Fruit fly (Drosophila melanogaster) whole organism, embryonic: ENCODE results near the gene be.

ENCODE experiments used
- Blimp-1 ChIP-seq: fragments of 200-800 bp; sonication (Bioruptor generic); optimal IDR thresholded peaks from 3 replicates; lab custom pipeline; 2018; ENCODE audit warnings: missing biosample characterization, missing genetic modification characterization, mild to moderate bottlenecking, moderate library complexity, missing genetic modification reagents
- CG10209 ChIP-seq: fragments of 200-800 bp; sonication (Bioruptor generic); optimal IDR thresholded peaks from 3 replicates; lab custom pipeline; 2017; ENCODE audit warnings: missing biosample characterization, mild to moderate bottlenecking, missing genetic modification characterization, missing genetic modification reagents
- CG14710 ChIP-seq: fragments of 200-800 bp; sonication (Bioruptor generic); optimal IDR thresholded peaks from 3 replicates; lab custom pipeline; 2019; ENCODE audit warnings: missing biosample characterization, mild to moderate bottlenecking, missing genetic modification characterization, moderate library complexity
- CG15269 ChIP-seq: fragments of 200-800 bp; sonication (Bioruptor generic); optimal IDR thresholded peaks from 2 replicates; lab custom pipeline; 2018; ENCODE audit warnings: missing biosample characterization, mild to moderate bottlenecking, missing genetic modification characterization, moderate library complexity
- CG15696 ChIP-seq: fragments of 200-800 bp; sonication (Bioruptor generic); optimal IDR thresholded peaks from 2 replicates; lab custom pipeline; 2019; ENCODE audit warnings: missing biosample characterization, mild to moderate bottlenecking, missing genetic modification characterization, moderate library complexity
- CG1603 ChIP-seq: fragments of 200-800 bp; sonication (Bioruptor generic); optimal IDR thresholded peaks from 2 replicates; lab custom pipeline; 2019; ENCODE audit warnings: missing biosample characterization, mild to moderate bottlenecking, missing genetic modification characterization, moderate library complexity
- CG16813 ChIP-seq: fragments of 200-800 bp; sonication (Bioruptor generic); IDR thresholded peaks from 3 replicates; pipeline ENCODE4 v1.3.6; 2022; ENCODE audit warnings: missing biosample characterization, missing genetic modification characterization; ENCODE audit not compliant: partially characterized antibody
- CG17359 ChIP-seq: fragments of 200-800 bp; sonication (Bioruptor generic); optimal IDR thresholded peaks from 3 replicates; lab custom pipeline; 2018; ENCODE audit warnings: missing biosample characterization, mild to moderate bottlenecking, missing genetic modification characterization, moderate library complexity
- CG17385 ChIP-seq: fragments of 200-800 bp; sonication (Bioruptor generic); optimal IDR thresholded peaks from 3 replicates; lab custom pipeline; 2018; ENCODE audit warnings: missing biosample characterization, mild to moderate bottlenecking, missing genetic modification characterization
- CG2712 ChIP-seq: fragments of 200-800 bp; optimal IDR thresholded peaks from 3 replicates; lab custom pipeline; 2019; ENCODE audit warnings: missing biosample characterization, mild to moderate bottlenecking, missing genetic modification characterization, moderate library complexity
- CG2875 ChIP-seq: fragments of 200-800 bp; sonication (Bioruptor generic); optimal IDR thresholded peaks from 2 replicates; lab custom pipeline; 2017; ENCODE audit warnings: missing biosample characterization, mild to moderate bottlenecking, missing genetic modification characterization, missing genetic modification reagents
- CG30431 ChIP-seq: fragments of 200-800 bp; sonication (Bioruptor generic); optimal IDR thresholded peaks from 2 replicates; lab custom pipeline; 2017; ENCODE audit warnings: missing biosample characterization, missing genetic modification characterization
- CG33557 ChIP-seq: fragments of 200-800 bp; sonication (Bioruptor generic); optimal IDR thresholded peaks from 2 replicates; lab custom pipeline; 2019; ENCODE audit warnings: missing biosample characterization, mild to moderate bottlenecking, missing genetic modification characterization, moderate library complexity
- CG42726 ChIP-seq: fragments of 200-800 bp; sonication (Bioruptor generic); IDR thresholded peaks from 2 replicates; pipeline ENCODE4 v1.3.6; 2022; ENCODE audit warnings: missing biosample characterization, missing genetic modification characterization; ENCODE audit not compliant: partially characterized antibody
- CG4328 ChIP-seq: fragments of 200-800 bp; sonication (Bioruptor generic); optimal IDR thresholded peaks from 3 replicates; lab custom pipeline; 2017; ENCODE audit warnings: missing biosample characterization, missing genetic modification reagents, missing genetic modification characterization
- CG4707 ChIP-seq: fragments of 200-800 bp; sonication (Bioruptor generic); optimal IDR thresholded peaks from 2 replicates; lab custom pipeline; 2018; ENCODE audit warnings: missing biosample characterization, mild to moderate bottlenecking, missing genetic modification characterization, moderate library complexity
- CG6254 ChIP-seq: fragments of 200-800 bp; sonication (Bioruptor generic); optimal IDR thresholded peaks from 3 replicates; lab custom pipeline; 2017; ENCODE audit warnings: mild to moderate bottlenecking, missing biosample characterization, missing genetic modification reagents, missing genetic modification characterization
- CG6813 ChIP-seq: fragments of 200-800 bp; sonication (Bioruptor generic); optimal IDR thresholded peaks from 2 replicates; lab custom pipeline; 2017; ENCODE audit warnings: missing biosample characterization, missing genetic modification characterization, mild to moderate bottlenecking, moderate library complexity, missing genetic modification reagents
- CG7271 ChIP-seq: fragments of 200-800 bp; sonication (Bioruptor generic); optimal IDR thresholded peaks from 2 replicates; lab custom pipeline; 2018; ENCODE audit warnings: missing biosample characterization, mild to moderate bottlenecking, missing genetic modification characterization, moderate library complexity
- CG7745 ChIP-seq: fragments of 200-800 bp; sonication (Bioruptor generic); optimal IDR thresholded peaks from 2 replicates; lab custom pipeline; 2018; ENCODE audit warnings: missing biosample characterization, mild to moderate bottlenecking, missing genetic modification characterization, moderate library complexity
- CG8388 ChIP-seq: fragments of 200-800 bp; sonication (Bioruptor generic); optimal IDR thresholded peaks from 2 replicates; lab custom pipeline; 2019; ENCODE audit warnings: missing biosample characterization, mild to moderate bottlenecking, missing genetic modification characterization, moderate library complexity
- CG8765 ChIP-seq: fragments of 200-800 bp; sonication (Bioruptor generic); IDR thresholded peaks from 2 replicates; pipeline ENCODE4 v1.3.6; 2022; ENCODE audit warnings: missing biosample characterization, missing genetic modification characterization
- CrebB ChIP-seq: fragments of 200-800 bp; sonication (Bioruptor generic); optimal IDR thresholded peaks from 3 replicates; lab custom pipeline; 2018; ENCODE audit warnings: missing biosample characterization, mild to moderate bottlenecking, missing genetic modification characterization
- Drgx ChIP-seq: fragments of 200-800 bp; sonication (Bioruptor generic); IDR thresholded peaks from 2 replicates; pipeline ENCODE4 v1.3.6; 2022; ENCODE audit warnings: missing biosample characterization, missing genetic modification characterization
- Fer1 ChIP-seq: fragments of 200-800 bp; sonication (Bioruptor generic); optimal IDR thresholded peaks from 2 replicates; lab custom pipeline; 2017; ENCODE audit warnings: missing biosample characterization, mild to moderate bottlenecking, missing genetic modification characterization
- GATAe ChIP-seq: fragments of 200-800 bp; sonication (Bioruptor generic); conservative IDR thresholded peaks from 2 replicates; pipeline ENCODE4 v1.3.6; 2022; ENCODE audit warnings: missing biosample characterization, missing genetic modification characterization
- HLH3B ChIP-seq: fragments of 200-800 bp; sonication (Bioruptor generic); IDR thresholded peaks from 2 replicates; pipeline ENCODE4 v1.3.6; 2022; ENCODE audit warnings: missing biosample characterization, missing genetic modification characterization
- Jarid2 ChIP-seq: fragments of 200-800 bp; sonication (Bioruptor generic); optimal IDR thresholded peaks from 3 replicates; lab custom pipeline; 2017; ENCODE audit warnings: mild to moderate bottlenecking, missing biosample characterization, missing genetic modification reagents, missing genetic modification characterization
- MTF-1 ChIP-seq: fragments of 200-800 bp; sonication (Bioruptor generic); optimal IDR thresholded peaks from 2 replicates; lab custom pipeline; 2018; ENCODE audit warnings: missing biosample characterization, mild to moderate bottlenecking, missing genetic modification characterization, borderline replicate concordance
- Pdp1 ChIP-seq, 2 experiments: fragments of 200-800 bp; sonication (Bioruptor generic); optimal IDR thresholded peaks; 3 replicates each; lab custom pipeline; 2016; ENCODE audit warnings: missing biosample characterization in 2 of 2, missing genetic modification characterization in 2 of 2, mild to moderate bottlenecking in 1 of 2, moderate library complexity in 1 of 2
- Sox100B ChIP-seq: fragments of 200-800 bp; sonication (Bioruptor generic); optimal IDR thresholded peaks from 3 replicates; lab custom pipeline; 2018; ENCODE audit warnings: missing biosample characterization, mild to moderate bottlenecking, missing genetic modification characterization
- ac ChIP-seq: fragments of 200-800 bp; sonication (Bioruptor generic); optimal IDR thresholded peaks from 3 replicates; lab custom pipeline; 2017; ENCODE audit warnings: missing biosample characterization, mild to moderate bottlenecking, missing genetic modification characterization
- chif ChIP-seq, 2 experiments: fragments of 200-800 bp; sonication (Bioruptor generic); optimal IDR thresholded peaks; 3 replicates each; lab custom pipeline; 2016; ENCODE audit warnings: missing biosample characterization in 2 of 2, missing genetic modification characterization in 2 of 2
- da ChIP-seq: fragments of 200-800 bp; sonication (Bioruptor generic); optimal IDR thresholded peaks from 2 replicates; lab custom pipeline; 2016; ENCODE audit warnings: missing biosample characterization, missing genetic modification characterization
- dmrt11E ChIP-seq: fragments of 200-800 bp; sonication (Bioruptor generic); optimal IDR thresholded peaks from 3 replicates; lab custom pipeline; 2018; ENCODE audit warnings: missing biosample characterization, mild to moderate bottlenecking, missing genetic modification characterization, moderate library complexity
- exex ChIP-seq: fragments of 200-800 bp; sonication (Bioruptor generic); optimal IDR thresholded peaks from 4 replicates; lab custom pipeline; 2018; ENCODE audit warnings: missing biosample characterization, mild to moderate bottlenecking, missing genetic modification characterization, moderate library complexity
- fru ChIP-seq: fragments of >200 bp; optimal IDR thresholded peaks from 2 replicates; lab custom pipeline; 2017
- gcm ChIP-seq: fragments of 200-800 bp; sonication (Bioruptor generic); optimal IDR thresholded peaks from 2 replicates; lab custom pipeline; 2019; ENCODE audit warnings: missing biosample characterization, mild to moderate bottlenecking, missing genetic modification characterization, moderate library complexity
- gem ChIP-seq: fragments of 200-800 bp; sonication (Bioruptor generic); optimal IDR thresholded peaks from 2 replicates; lab custom pipeline; 2019; ENCODE audit warnings: missing biosample characterization, mild to moderate bottlenecking, missing genetic modification characterization, moderate library complexity
- gro ChIP-seq: fragments of 200-800 bp; sonication (Bioruptor generic); optimal IDR thresholded peaks from 2 replicates; lab custom pipeline; 2016; ENCODE audit warnings: missing biosample characterization, missing genetic modification characterization
- lab ChIP-seq: fragments of 200-800 bp; sonication (Bioruptor generic); optimal IDR thresholded peaks from 3 replicates; lab custom pipeline; 2017; ENCODE audit warnings: missing biosample characterization, missing genetic modification characterization, mild to moderate bottlenecking, moderate library complexity, missing genetic modification reagents
- mam ChIP-seq: fragments of 200-800 bp; sonication (Bioruptor generic); optimal IDR thresholded peaks from 3 replicates; lab custom pipeline; 2016; ENCODE audit warnings: missing biosample characterization, missing genetic modification characterization
- mirr ChIP-seq: fragments of 200-800 bp; sonication (Bioruptor generic); optimal IDR thresholded peaks from 3 replicates; lab custom pipeline; 2018; ENCODE audit warnings: missing biosample characterization, mild to moderate bottlenecking, missing genetic modification characterization
- nerfin-1 ChIP-seq: fragments of 200-800 bp; sonication (Bioruptor generic); optimal IDR thresholded peaks from 3 replicates; lab custom pipeline; 2019; ENCODE audit warnings: missing biosample characterization, mild to moderate bottlenecking, missing genetic modification characterization, moderate library complexity
- phol ChIP-seq: fragments of 200-800 bp; sonication (Bioruptor generic); optimal IDR thresholded peaks from 3 replicates; lab custom pipeline; 2018; ENCODE audit warnings: missing biosample characterization, mild to moderate bottlenecking, missing genetic modification characterization, moderate library complexity
- run ChIP-seq: fragments of 200-800 bp; sonication (Bioruptor generic); optimal IDR thresholded peaks from 3 replicates; lab custom pipeline; 2018; ENCODE audit warnings: missing biosample characterization, mild to moderate bottlenecking, missing genetic modification characterization
- sd ChIP-seq: fragments of 200-800 bp; sonication (Bioruptor generic); optimal IDR thresholded peaks from 3 replicates; lab custom pipeline; 2018; ENCODE audit warnings: missing biosample characterization, mild to moderate bottlenecking, missing genetic modification characterization, moderate library complexity
- sqz ChIP-seq: fragments of 200-800 bp; sonication (Bioruptor generic); optimal IDR thresholded peaks from 3 replicates; lab custom pipeline; 2018; ENCODE audit warnings: missing biosample characterization, mild to moderate bottlenecking, missing genetic modification characterization
- wek ChIP-seq: fragments of 200-800 bp; sonication (Bioruptor generic); optimal IDR thresholded peaks from 3 replicates; lab custom pipeline; 2018; ENCODE audit warnings: missing biosample characterization, mild to moderate bottlenecking, missing genetic modification characterization, moderate library complexity

be gene

DNA sequence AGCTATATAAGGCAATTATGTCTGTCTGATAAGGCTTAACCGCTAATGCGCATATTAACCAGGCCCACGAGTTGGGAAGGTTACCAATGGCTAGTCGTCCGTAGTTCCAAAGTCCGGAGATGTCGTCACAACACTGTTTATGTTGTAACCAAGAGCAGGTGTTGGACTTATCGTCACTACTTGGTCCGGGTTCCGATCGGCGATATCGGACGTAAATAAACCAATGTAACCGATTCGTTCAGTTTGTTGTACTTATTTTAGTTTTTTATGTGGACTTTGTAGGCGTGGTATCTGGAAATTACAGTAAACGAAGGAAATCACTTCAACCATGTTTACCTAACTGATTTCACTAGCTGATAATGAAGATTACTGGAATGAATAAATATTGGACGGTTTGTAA is 54.2 kb downstream of the be start (continued):
- peak; percentile 29 for TF ChIP-seq CG15696 (tag; lab: Kevin White, UChicago)
- TF ChIP-seq CG42726 (GFP tag; lab: Robert Waterston, UW), result no peak
- peak; percentile 15 for TF ChIP-seq CG1603 (tag; lab: Kevin White, UChicago)
- TF ChIP-seq CrebB (tag; lab: Kevin White, UChicago), result peak; percentile 13
- TF ChIP-seq Drgx (GFP tag; lab: Robert Waterston, UW), result no peak
- TF ChIP-seq GATAe (GFP tag; lab: Robert Waterston, UW), result no peak
- peak; percentile 9 for TF ChIP-seq CG14710 (tag; lab: Kevin White, UChicago)
- TF ChIP-seq HLH3B (GFP tag; lab: Robert Waterston, UW), result no peak; the same call in 1 of the 2 replicates
- TF ChIP-seq Pdp1 (GFP tag; optimal IDR thresholded peaks at IDR 0.05; lab: Kevin White, UChicago), result peak in 1 of 2 experiments; percentile 84
- peak; percentile 47 for TF ChIP-seq CG33557
- TF ChIP-seq chif (GFP tag; optimal IDR thresholded peaks at IDR 0.05; lab: Kevin White, UChicago), result no peak
- peak; percentile 28 for TF ChIP-seq CG4707
- TF ChIP-seq gem (tag; lab: Kevin White, UChicago), result peak; percentile 15
- peak; percentile 29 for TF ChIP-seq lab (GFP tag; lab: Kevin White, UChicago)
- no peak for TF ChIP-seq da (GFP tag; lab: Kevin White, UChicago)
- TF ChIP-seq CG30431, result no peak
- peak; percentile 55 for TF ChIP-seq CG7745 (tag; lab: Kevin White, UChicago)
- peak; percentile 11 for TF ChIP-seq CG17359 (tag; lab: Kevin White, UChicago)
- peak; percentile 96 for TF ChIP-seq exex (tag; lab: Kevin White, UChicago)
- TF ChIP-seq Jarid2 (GFP tag; lab: Kevin White, UChicago), result no peak
- TF ChIP-seq sd, result peak; percentile 35
- TF ChIP-seq CG4328, result peak; percentile 34
- TF ChIP-seq CG15269, result peak; percentile 12
- TF ChIP-seq CG8388 (GFP tag; lab: Kevin White, UChicago), result no peak
- peak; percentile 12 for TF ChIP-seq nerfin-1
- TF ChIP-seq mam (GFP tag; lab: Kevin White, UChicago), result no peak
- TF ChIP-seq wek, result peak; percentile 40
- peak; percentile 21 for TF ChIP-seq Fer1 (GFP tag; lab: Kevin White, UChicago)
- peak; percentile 48 for TF ChIP-seq MTF-1 (GFP tag; lab: Kevin White, UChicago)
- TF ChIP-seq CG2712 (tag; lab: Kevin White, UChicago), result no peak
- no peak for TF ChIP-seq phol (tag; lab: Kevin White, UChicago)
- TF ChIP-seq gcm (GFP tag; lab: Kevin White, UChicago), result peak; percentile 8
- TF ChIP-seq CG8765, result no peak
- TF ChIP-seq run (tag; lab: Kevin White, UChicago), result peak; percentile 84
- peak; percentile 62 for TF ChIP-seq sqz (GFP tag; lab: Kevin White, UChicago)
- TF ChIP-seq CG7271 (tag; lab: Kevin White, UChicago), result no peak
- TF ChIP-seq CG6813 (GFP tag; lab: Kevin White, UChicago), result peak; percentile 58
- peak; percentile 92 for TF ChIP-seq mirr (GFP tag; lab: Kevin White, UChicago)
- TF ChIP-seq CG17385 (GFP tag; lab: Kevin White, UChicago), result peak; percentile 39
- peak; percentile 38 for TF ChIP-seq CG2875 (GFP tag; lab: Kevin White, UChicago)
- no peak for TF ChIP-seq CG16813 (GFP tag; lab: Robert Waterston, UW)
- peak; percentile 47 for TF ChIP-seq CG6254 (GFP tag; lab: Kevin White, UChicago)
- TF ChIP-seq dmrt11E (tag; lab: Kevin White, UChicago), result peak; percentile 25
- peak; percentile 30 for TF ChIP-seq Blimp-1
- TF ChIP-seq Sox100B (GFP tag; lab: Kevin White, UChicago), result peak; percentile 35
- TF ChIP-seq ac (GFP tag; lab: Kevin White, UChicago), result no peak
- peak; percentile 4 for TF ChIP-seq gro (GFP tag; lab: Kevin White, UChicago)
- TF ChIP-seq fru (lab: Kevin White, UChicago), result no peak
- TF ChIP-seq CG10209 (GFP tag; lab: Kevin White, UChicago), result peak; percentile 14
